Fruit fly (Drosophila melanogaster) ovary, adult (tissue): ENCODE measurements around the gene Awh.

Experiments used
- CG17801 ChIP-seq: fragments of 200-800 bp; optimal IDR thresholded peaks from 2 replicates; lab custom pipeline; 2019; ENCODE audit warnings: missing biosample characterization, mild to moderate bottlenecking, missing genetic modification characterization, moderate library complexity; ENCODE audit not compliant: partially characterized antibody

The Awh gene

DNA sequence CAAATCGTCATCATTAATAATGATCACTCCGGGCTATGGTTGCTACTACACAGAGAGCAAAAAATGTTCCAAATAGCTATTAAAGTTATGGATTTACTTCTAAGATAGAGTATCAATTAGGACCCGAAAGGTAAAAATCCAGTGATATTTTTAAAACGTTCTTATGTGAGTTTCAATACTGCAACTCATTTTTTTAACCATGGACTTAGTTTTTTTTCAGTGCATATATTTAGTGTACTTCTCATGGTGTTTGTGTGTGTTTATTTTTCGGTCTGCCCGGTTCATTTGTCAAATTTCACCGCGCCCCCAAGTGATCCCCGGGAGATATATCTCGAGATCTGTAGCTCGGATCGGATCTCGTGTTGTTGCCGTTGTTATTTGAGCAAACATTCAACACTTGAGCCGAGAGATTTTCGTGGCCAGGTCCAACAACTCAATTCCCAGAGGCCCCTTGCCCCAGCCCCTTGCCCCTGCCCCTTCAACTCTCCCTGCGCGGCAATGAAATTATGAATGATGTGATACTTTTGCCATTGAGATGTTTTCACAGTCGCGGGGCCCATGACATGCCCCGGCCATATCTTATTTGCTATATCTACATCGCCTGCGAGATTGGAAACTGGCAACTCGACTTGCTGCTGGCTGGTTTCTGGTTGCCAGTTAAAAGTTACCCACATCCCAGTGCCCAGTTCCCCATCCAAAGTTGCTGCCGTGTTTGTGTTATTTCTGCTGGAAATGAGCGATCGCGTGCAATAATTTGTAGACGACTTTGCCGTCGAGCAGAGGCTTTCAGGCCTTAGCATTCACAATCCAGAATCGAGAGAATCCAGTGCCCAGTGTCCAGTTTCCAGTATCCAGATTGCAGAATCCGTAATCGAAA, 16.7 kb downstream of the Awh start:
- no peak for TF ChIP-seq CG17801

DNA sequence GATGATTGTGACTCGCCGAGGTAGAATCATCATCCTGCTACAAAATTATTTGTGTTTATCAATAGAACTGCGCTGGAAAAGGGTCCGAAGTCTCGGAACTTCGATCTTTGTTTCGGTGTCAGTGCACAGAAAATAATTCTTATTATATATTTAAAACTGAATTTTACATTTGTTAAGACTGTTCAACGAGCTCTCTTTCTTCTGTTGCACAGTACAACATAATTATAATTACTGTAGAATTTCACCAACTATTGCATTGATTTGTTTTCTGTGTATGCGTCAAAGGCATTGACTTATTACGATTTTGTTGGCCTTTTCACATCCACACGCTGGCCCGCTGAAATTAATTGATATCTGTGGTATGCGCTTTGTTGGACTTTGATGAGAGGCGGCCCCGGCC, 17.5 kb downstream of the Awh start:
- no peak for TF ChIP-seq CG17801

- no peak for TF ChIP-seq CG17801
Measured at dm6 chr3L:3865290-3865891, 19.4 kb downstream of the Awh start.

DNA sequence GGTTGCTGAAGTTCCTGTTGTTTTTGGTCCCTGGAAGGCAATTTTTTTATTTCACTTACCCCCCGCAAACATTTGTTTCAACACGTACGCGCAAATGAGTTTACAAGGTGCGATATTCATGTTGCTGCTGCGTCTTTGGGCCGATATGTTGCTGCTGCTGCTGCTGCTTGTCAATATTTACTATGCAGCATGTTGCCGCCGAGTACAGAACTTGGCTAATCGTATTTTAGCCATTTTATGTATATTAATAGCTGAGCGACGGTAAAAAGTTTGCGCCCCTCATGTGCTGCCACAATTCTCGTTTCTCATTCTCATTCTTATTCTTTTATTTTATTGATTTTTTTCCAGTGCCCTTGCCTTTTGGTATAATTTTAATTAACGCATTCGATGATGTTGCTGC, 20.4 kb downstream of the Awh start:
- TF ChIP-seq CG17801, result no peak

DNA sequence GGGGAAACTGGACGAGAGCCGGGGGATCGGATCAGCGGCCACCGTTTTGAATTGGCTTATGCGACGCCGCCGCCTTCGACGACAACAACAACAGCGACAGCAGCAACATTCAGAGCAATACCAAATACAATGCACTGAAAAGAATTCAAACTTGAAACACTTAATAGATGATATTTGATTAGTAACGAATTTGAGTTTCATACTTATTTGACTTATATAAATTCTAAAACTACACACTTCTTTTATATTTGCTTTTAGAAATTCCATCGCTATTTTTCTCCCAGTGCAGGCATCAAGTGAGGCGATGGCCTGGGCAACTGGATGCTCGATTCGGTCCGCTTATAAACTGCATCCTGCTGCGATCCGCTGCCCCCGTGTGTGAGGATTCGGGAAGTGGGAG, 22.0 kb downstream of the Awh start:
- no peak for TF ChIP-seq CG17801

DNA sequence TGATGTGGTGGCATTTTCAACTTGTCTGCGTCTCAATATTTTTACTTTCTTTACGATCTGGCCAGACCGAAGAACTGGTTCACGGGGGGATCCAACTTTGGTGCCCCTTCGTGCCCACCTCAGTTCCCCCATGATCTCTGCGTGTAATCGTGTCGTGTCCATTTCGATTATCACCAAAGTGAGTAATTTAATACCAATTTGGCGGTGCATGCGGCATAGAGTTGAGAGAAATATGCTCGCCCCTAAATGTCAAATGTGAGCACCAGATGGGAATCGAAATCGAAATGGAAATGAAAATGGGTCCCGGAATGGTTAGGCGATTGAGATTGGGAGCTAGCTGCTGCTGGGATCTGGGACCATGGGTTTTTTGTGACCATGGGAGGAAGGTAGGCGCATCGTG, 25.3 kb downstream of the Awh start:
- TF ChIP-seq CG17801, result no peak

dm6 chr3L:3873094-3873493, 27.1 kb downstream of the Awh start:
- no peak for TF ChIP-seq CG17801

dm6 chr3L:3875004-3875403, 29.0 kb downstream of the Awh start:
- no peak for TF ChIP-seq CG17801

dm6 chr3L:3875996-3876395, 30.0 kb downstream of the Awh start:
- no peak for TF ChIP-seq CG17801

dm6 chr3L:3876861-3877260, 30.9 kb downstream of the Awh start:
- no peak for TF ChIP-seq CG17801

DNA sequence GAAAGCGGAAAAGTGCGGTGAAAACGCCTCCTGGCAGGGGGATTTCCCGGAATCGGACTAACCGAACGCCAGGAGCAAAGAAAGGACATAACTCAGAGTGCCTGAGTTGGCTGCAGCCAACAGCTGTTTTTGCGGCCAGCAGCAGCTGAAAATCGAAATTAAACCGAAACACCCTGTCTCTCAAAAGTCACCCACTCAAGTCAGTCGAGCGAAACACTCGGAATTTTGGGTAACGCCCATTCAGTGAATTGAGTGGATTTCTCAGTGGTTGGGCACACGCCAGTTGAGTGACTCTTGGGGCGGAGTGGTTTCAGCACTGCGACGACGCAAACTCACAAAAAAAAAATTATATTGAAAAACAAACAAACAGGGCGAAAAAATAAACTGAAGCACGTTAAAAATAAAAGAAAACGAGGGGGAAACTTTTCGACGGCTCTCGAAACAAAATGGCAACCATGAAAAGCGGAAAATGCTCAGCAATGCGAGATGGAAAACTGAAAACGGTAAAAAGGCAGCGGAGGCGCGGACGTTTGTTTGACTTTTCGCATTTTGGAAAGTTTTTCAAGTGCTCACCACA, 32.8 kb downstream of the Awh start:
- no peak for TF ChIP-seq CG17801

dm6 chr3L:3882046-3882445, 36.0 kb downstream of the Awh start:
- no peak for TF ChIP-seq CG17801

- no peak for TF ChIP-seq CG17801
Measured at dm6 chr3L:3885933-3886332, 39.9 kb downstream of the Awh start.

dm6 chr3L:3887392-3887791, 41.4 kb downstream of the Awh start:
- no peak for TF ChIP-seq CG17801

- no peak for TF ChIP-seq CG17801
Measured at dm6 chr3L:3890860-3891259, 44.9 kb downstream of the Awh start.

DNA sequence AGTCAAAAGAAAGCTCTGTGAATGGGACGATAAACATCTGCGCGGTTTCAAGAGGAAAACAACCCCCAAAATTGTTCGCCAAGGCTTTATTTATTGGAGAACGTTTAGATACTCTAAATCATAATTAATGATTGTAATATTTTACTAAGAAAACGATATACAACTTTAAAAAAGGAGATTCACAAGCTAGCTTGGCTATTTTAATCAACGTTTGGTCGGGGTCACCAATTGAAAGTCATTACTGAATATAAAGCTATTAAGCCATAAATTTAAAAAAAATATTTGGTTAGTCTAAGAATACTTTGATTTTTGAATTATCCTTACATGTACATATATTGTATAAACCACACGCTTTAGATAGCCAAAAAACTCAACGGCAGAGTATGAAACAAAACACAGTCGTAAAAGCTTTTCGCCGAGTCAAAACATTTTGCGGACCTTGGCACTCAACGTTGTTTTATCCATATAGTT, 46.2 kb downstream of the Awh start, which contains the start of gene Fie:
TSS of gene Fie (plus strand) at position 421 of the 471 bp plus-strand sequence.
- TF ChIP-seq CG17801, result no peak

- no peak for TF ChIP-seq CG17801
Measured at dm6 chr3L:3894413-3894812, 48.4 kb downstream of the Awh start.

dm6 chr3L:3896553-3897034, 50.6 kb downstream of the Awh start, which contains the start of the genes Gr63a and Lamtor4:
Gene Gr63a (minus strand): TSS chr3L:3896603.
Gene Lamtor4 (plus strand): TSS chr3L:3896900.
- no peak for TF ChIP-seq CG17801
